Worm (Caenorhabditis elegans) whole organism, late embryonic: ENCODE results near the gene T23D5.8.

Source experiments
- C08G9.2 ChIP-seq: sonication (generic microtip); optimal IDR thresholded peaks from 2 replicates; lab custom pipeline; 2016; ENCODE audit warnings: mild to moderate bottlenecking, missing genetic modification characterization, moderate library complexity, missing compliant biosample characterization
- K02D7.2 ChIP-seq: sonication (generic microtip); optimal IDR thresholded peaks from 2 replicates; lab custom pipeline; 2017; ENCODE audit warnings: mild to moderate bottlenecking, missing genetic modification characterization, missing compliant biosample characterization
- ama-1 ChIP-seq: fragments of 150-350 bp; optimal IDR thresholded peaks from 2 replicates; lab custom pipeline; 2014
- ceh-14 ChIP-seq: sonication (generic microtip); optimal IDR thresholded peaks from 2 replicates; lab custom pipeline; 2016; ENCODE audit warnings: missing genotype, missing genetic modification characterization, missing compliant biosample characterization
- ceh-22 ChIP-seq: sonication (generic microtip); optimal IDR thresholded peaks from 2 replicates; lab custom pipeline; 2017; ENCODE audit warnings: missing biosample characterization, missing genetic modification characterization
- ceh-24 ChIP-seq: sonication (generic microtip); optimal IDR thresholded peaks from 2 replicates; lab custom pipeline; 2016; ENCODE audit warnings: mild to moderate bottlenecking, missing genetic modification characterization, missing compliant biosample characterization
- ceh-31 ChIP-seq: sonication (generic microtip); optimal IDR thresholded peaks from 2 replicates; lab custom pipeline; 2016; ENCODE audit warnings: missing genetic modification characterization, missing compliant biosample characterization
- ceh-48 ChIP-seq: sonication (generic microtip); optimal IDR thresholded peaks from 2 replicates; lab custom pipeline; 2016; ENCODE audit warnings: missing genetic modification characterization, inconsistent platforms, missing compliant biosample characterization
- ceh-9 ChIP-seq: sonication (generic microtip); optimal IDR thresholded peaks from 2 replicates; lab custom pipeline; 2016; ENCODE audit warnings: mild to moderate bottlenecking, missing genetic modification characterization, inconsistent platforms, missing compliant biosample characterization
- che-1 ChIP-seq: sonication (generic microtip); optimal IDR thresholded peaks from 2 replicates; lab custom pipeline; 2016; ENCODE audit warnings: mild to moderate bottlenecking, missing genetic modification characterization, missing compliant biosample characterization
- dmd-4 ChIP-seq: sonication (generic microtip); optimal IDR thresholded peaks from 2 replicates; lab custom pipeline; 2016; ENCODE audit warnings: borderline replicate concordance, missing genetic modification characterization, missing compliant biosample characterization
- dve-1 ChIP-seq: sonication (generic microtip); optimal IDR thresholded peaks from 2 replicates; lab custom pipeline; 2017; ENCODE audit warnings: antibody characterized with exemption, mild to moderate bottlenecking, missing genetic modification characterization, missing compliant biosample characterization
- elt-4 ChIP-seq: sonication (generic microtip); optimal IDR thresholded peaks from 2 replicates; lab custom pipeline; 2016; ENCODE audit warnings: missing genetic modification characterization, missing compliant biosample characterization
- ets-4 ChIP-seq: sonication (generic microtip); optimal IDR thresholded peaks from 2 replicates; lab custom pipeline; 2016; ENCODE audit warnings: missing genetic modification characterization, missing compliant biosample characterization
- eyg-1 ChIP-seq: sonication (generic microtip); optimal IDR thresholded peaks from 2 replicates; lab custom pipeline; 2016; ENCODE audit warnings: missing genotype, missing genetic modification characterization, missing compliant biosample characterization
- fkh-10 ChIP-seq: fragments of 150-350 bp; optimal IDR thresholded peaks from 2 replicates; lab custom pipeline; 2014; ENCODE audit warnings: missing biosample characterization, missing genetic modification reagents, missing genetic modification characterization
- fkh-6 ChIP-seq: sonication (generic microtip); optimal IDR thresholded peaks from 2 replicates; lab custom pipeline; 2016; ENCODE audit warnings: missing genetic modification characterization, missing compliant biosample characterization
- gmeb-2 ChIP-seq: sonication (generic microtip); optimal IDR thresholded peaks from 2 replicates; lab custom pipeline; 2016; ENCODE audit warnings: missing genetic modification characterization, inconsistent platforms, missing compliant biosample characterization
- hlh-13 ChIP-seq: fragments of 200-800 bp; sonication (Bioruptor generic); optimal IDR thresholded peaks from 2 replicates; lab custom pipeline; 2018; ENCODE audit warnings: mild to moderate bottlenecking, missing genetic modification characterization, missing compliant biosample characterization
- hlh-15 ChIP-seq: sonication (generic microtip); optimal IDR thresholded peaks from 2 replicates; lab custom pipeline; 2016; ENCODE audit warnings: missing genetic modification characterization, missing compliant biosample characterization
- hlh-30 ChIP-seq: sonication (generic microtip); optimal IDR thresholded peaks from 2 replicates; lab custom pipeline; 2017; ENCODE audit warnings: antibody characterized with exemption, missing genetic modification characterization, missing compliant biosample characterization; ENCODE audit not compliant: insufficient read depth
- hlh-6 ChIP-seq: sonication (generic microtip); optimal IDR thresholded peaks from 2 replicates; lab custom pipeline; 2016; ENCODE audit warnings: missing genotype, missing genetic modification characterization, missing compliant biosample characterization
- hlh-8 ChIP-seq: sonication (generic microtip); optimal IDR thresholded peaks from 2 replicates; lab custom pipeline; 2016; ENCODE audit warnings: missing genotype, missing genetic modification characterization, missing compliant biosample characterization
- lin-11 ChIP-seq: fragments of 200-800 bp; sonication (Bioruptor generic); optimal IDR thresholded peaks from 2 replicates; lab custom pipeline; 2018; ENCODE audit warnings: mild to moderate bottlenecking, missing genetic modification characterization, missing compliant biosample characterization
- madf-2 ChIP-seq: sonication (generic microtip); optimal IDR thresholded peaks from 2 replicates; lab custom pipeline; 2017; ENCODE audit warnings: missing genetic modification characterization, missing compliant biosample characterization
- mec-3 ChIP-seq: sonication (generic microtip); optimal IDR thresholded peaks from 2 replicates; lab custom pipeline; 2016; ENCODE audit warnings: borderline replicate concordance, missing genetic modification characterization, missing compliant biosample characterization
- nfya-1 ChIP-seq: sonication (generic microtip); optimal IDR thresholded peaks from 2 replicates; lab custom pipeline; 2017; ENCODE audit warnings: missing genetic modification characterization, mild to moderate bottlenecking, missing compliant biosample characterization, antibody characterized with exemption, moderate library complexity
- nhr-11 ChIP-seq: fragments of 150-350 bp; optimal IDR thresholded peaks from 2 replicates; lab custom pipeline; 2014; ENCODE audit warnings: missing biosample characterization, missing genetic modification characterization
- npax-4 ChIP-seq: sonication (generic microtip); optimal IDR thresholded peaks from 2 replicates; lab custom pipeline; 2016; ENCODE audit warnings: missing genetic modification characterization, missing compliant biosample characterization
- odd-2 ChIP-seq: sonication (generic microtip); optimal IDR thresholded peaks from 2 replicates; lab custom pipeline; 2017; ENCODE audit warnings: antibody characterized with exemption, mild to moderate bottlenecking, missing genetic modification characterization, missing compliant biosample characterization
- pha-2 ChIP-seq: sonication (generic microtip); optimal IDR thresholded peaks from 2 replicates; lab custom pipeline; 2017; ENCODE audit warnings: mild to moderate bottlenecking, missing genetic modification characterization, missing compliant biosample characterization
- pha-4 ChIP-seq: fragments of 150-350 bp; optimal IDR thresholded peaks from 2 replicates; lab custom pipeline; 2018; ENCODE audit warnings: missing biosample characterization, missing genetic modification reagents, missing genetic modification characterization
- pqm-1 ChIP-seq: sonication (generic microtip); optimal IDR thresholded peaks from 2 replicates; lab custom pipeline; 2016; ENCODE audit warnings: missing genetic modification characterization, missing compliant biosample characterization
- pros-1 ChIP-seq: fragments of 150-350 bp; optimal IDR thresholded peaks from 2 replicates; lab custom pipeline; 2014; ENCODE audit warnings: missing biosample characterization, missing genetic modification reagents, missing genetic modification characterization
- ref-2 ChIP-seq: sonication (generic microtip); optimal IDR thresholded peaks from 2 replicates; lab custom pipeline; 2016; ENCODE audit warnings: missing genetic modification characterization, missing compliant biosample characterization
- rnt-1 ChIP-seq: sonication (generic microtip); optimal IDR thresholded peaks from 2 replicates; lab custom pipeline; 2016; ENCODE audit warnings: missing genetic modification characterization, missing compliant biosample characterization
- sox-4 ChIP-seq: sonication (generic microtip); optimal IDR thresholded peaks from 2 replicates; lab custom pipeline; 2017; ENCODE audit warnings: mild to moderate bottlenecking, missing genetic modification characterization, inconsistent platforms, missing compliant biosample characterization
- tbx-7 ChIP-seq: sonication (generic microtip); optimal IDR thresholded peaks from 2 replicates; lab custom pipeline; 2016; ENCODE audit warnings: missing genotype, missing genetic modification characterization, missing compliant biosample characterization
- ttx-3 ChIP-seq: sonication (generic microtip); optimal IDR thresholded peaks from 2 replicates; lab custom pipeline; 2016; ENCODE audit warnings: missing genetic modification reagents, missing genetic modification characterization, missing compliant biosample characterization
- unc-3 ChIP-seq, 2 experiments: fragments of 200-800 bp in 1 of 2; sonication (Bioruptor generic) in 1 of 2; sonication (generic microtip) in 1 of 2; conservative IDR thresholded peaks in 1 of 2; optimal IDR thresholded peaks in 1 of 2; 2 replicates each; pipeline versions ENCODE4 v1.3.6 to Lab custom; 2016 to 2022; ENCODE audit warnings: missing compliant biosample characterization in 2 of 2, missing genetic modification characterization in 2 of 2, missing genetic modification reagents in 1 of 2
- unc-42 ChIP-seq: sonication (generic microtip); optimal IDR thresholded peaks from 2 replicates; lab custom pipeline; 2016; ENCODE audit warnings: missing genotype, missing genetic modification characterization, missing compliant biosample characterization
- unc-86 ChIP-seq: sonication (generic microtip); optimal IDR thresholded peaks from 2 replicates; lab custom pipeline; 2016; ENCODE audit warnings: missing genetic modification characterization, missing compliant biosample characterization

The T23D5.8 gene

ce11 chrV:15782494-15782893, 34.3 kb upstream of the T23D5.8 start, which contains the start of gene T26E4.3:
T26E4.3 (plus strand) TSS chrV:15782794.
- TF ChIP-seq K02D7.2 (tag; lab: Kevin White, UChicago), result no peak
- TF ChIP-seq hlh-8 (tag; lab: Kevin White, UChicago), result no peak
- no peak for TF ChIP-seq che-1 (tag; lab: Kevin White, UChicago)
- TF ChIP-seq tbx-7 (tag; lab: Kevin White, UChicago), result no peak
- TF ChIP-seq ceh-24, result no peak
- no peak for TF ChIP-seq hlh-15
- TF ChIP-seq elt-4 (tag; lab: Kevin White, UChicago), result no peak
- TF ChIP-seq eyg-1 (tag; lab: Kevin White, UChicago), result no peak
- TF ChIP-seq pha-2, result no peak
- no peak for TF ChIP-seq odd-2
- no peak for TF ChIP-seq fkh-6 (tag; lab: Kevin White, UChicago)
- no peak for TF ChIP-seq ceh-48 (tag; lab: Kevin White, UChicago)
- no peak for TF ChIP-seq ceh-9 (tag; lab: Kevin White, UChicago)
- no peak for TF ChIP-seq ref-2 (tag; lab: Kevin White, UChicago)
- TF ChIP-seq madf-2 (tag; lab: Kevin White, UChicago), result no peak
- TF ChIP-seq ceh-22 (tag; lab: Kevin White, UChicago), result no peak
- TF ChIP-seq unc-86 (tag; lab: Kevin White, UChicago), result no peak
- no peak for TF ChIP-seq unc-3 (GFP tag; conservative IDR thresholded peaks at IDR 0.05; lab: Robert Waterston, UW)
- no peak for TF ChIP-seq unc-3 (tag; optimal IDR thresholded peaks at IDR 0.05; lab: Kevin White, UChicago)

- TF ChIP-seq pqm-1 (tag; lab: Kevin White, UChicago) (no peak), gmeb-2 (tag; lab: Kevin White, UChicago) (no peak), hlh-15 (no peak), npax-4 (tag; lab: Kevin White, UChicago) (no peak), C08G9.2 (tag; lab: Kevin White, UChicago) (no peak), dmd-4 (no peak), K02D7.2 (tag; lab: Kevin White, UChicago) (no peak), pros-1 (tag; lab: Kevin White, UChicago) (no peak), hlh-6 (tag; lab: Kevin White, UChicago) (no peak), fkh-10 (no peak), ceh-14 (tag; lab: Kevin White, UChicago) (no peak), ama-1 (lab: Kevin White, UChicago) (no peak), ets-4 (tag; lab: Kevin White, UChicago) (no peak)
These were observed 32.8 kb upstream of the T23D5.8 start, which contains the start of gene T26E4.2 for ce11 chrV:15781086-15781485. T26E4.2 (plus strand) TSS chrV:15781386.

ce11 chrV:15779128-15779729, 31.0 kb upstream of the T23D5.8 start, which contains the start of the genes nhr-285 and irld-52:
nhr-285 (minus strand) TSS chrV:15779228.
irld-52 (plus strand) TSS chrV:15779679.
- TF ChIP-seq C08G9.2 (tag; lab: Kevin White, UChicago) (no peak), lin-11 (tag; lab: Kevin White, UChicago) (no peak), mec-3 (tag; lab: Kevin White, UChicago) (no peak), hlh-30 (tag; lab: Kevin White, UChicago) (no peak), ttx-3 (tag; lab: Kevin White, UChicago) (no peak), nhr-11 (no peak), madf-2 (tag; lab: Kevin White, UChicago) (no peak), unc-42 (tag; lab: Kevin White, UChicago) (no peak)
- TF ChIP-seq, all 69 proteins: peak for 0

- TF ChIP-seq elt-4 (tag; lab: Kevin White, UChicago) (no peak), nfya-1 (no peak), ets-4 (tag; lab: Kevin White, UChicago) (no peak), tbx-7 (tag; lab: Kevin White, UChicago) (no peak), hlh-13 (GFP tag; lab: Kevin White, UChicago) (no peak), rnt-1 (tag; lab: Kevin White, UChicago) (no peak), ceh-22 (tag; lab: Kevin White, UChicago) (no peak), K02D7.2 (tag; lab: Kevin White, UChicago) (no peak), hlh-6 (tag; lab: Kevin White, UChicago) (no peak), ceh-31 (tag; lab: Kevin White, UChicago) (no peak), pha-4 (tag; lab: Kevin White, UChicago) (no peak), unc-42 (tag; lab: Kevin White, UChicago) (no peak), dve-1 (tag; lab: Kevin White, UChicago) (no peak), sox-4 (no peak)
These were observed 28.4 kb upstream of the T23D5.8 start, which contains the start of gene nhr-283 for ce11 chrV:15776651-15777050. nhr-283 (minus strand) TSS chrV:15776751.
